Worm (Caenorhabditis elegans): Measurements from ENCODE around the gene ZK673.6.

Gene ZK673.6

ce11 chrII:10501578-10501977 lies 37.4 kb upstream of the ZK673.6 start:
- TF ChIP-seq ham-2 (GFP tag; optimal IDR thresholded peaks at IDR 0.05) (peak; percentile 27), lin-13 (tag; optimal IDR thresholded peaks at IDR 0.05) (no peak), unc-62 (GFP tag; optimal IDR thresholded peaks at IDR 0.05) (peak; percentile 57), blmp-1 (tag; optimal IDR thresholded peaks at IDR 0.05) (peak; percentile 3), pha-4 (tag; optimal IDR thresholded peaks at IDR 0.05) (no peak), ceh-39 (tag; optimal IDR thresholded peaks at IDR 0.05) (no peak), unc-39 (tag; optimal IDR thresholded peaks at IDR 0.05) (no peak), mls-2 (tag; optimal IDR thresholded peaks at IDR 0.05) (no peak), ceh-43 (GFP tag; optimal IDR thresholded peaks at IDR 0.05) (no peak), drap-1 (GFP tag; optimal IDR thresholded peaks at IDR 0.05) (no peak), lin-32 (GFP tag; optimal IDR thresholded peaks at IDR 0.05) (no peak), bed-3 (GFP tag; optimal IDR thresholded peaks at IDR 0.05) (no peak), nhr-2 (tag; optimal IDR thresholded peaks at IDR 0.05) (no peak), M03D4.4 (tag; optimal IDR thresholded peaks at IDR 0.05) (no peak), unc-120 (tag; optimal IDR thresholded peaks at IDR 0.05; ENCODE audit: poor library complexity, severe bottlenecking) (no peak), elt-3 (tag; optimal IDR thresholded peaks at IDR 0.05) (no peak), nhr-237 (tag; optimal IDR thresholded peaks at IDR 0.05) (no peak), sptf-1 (tag; optimal IDR thresholded peaks at IDR 0.05) (no peak), mep-1 (tag; optimal IDR thresholded peaks at IDR 0.05) (no peak), hlh-1 (tag; optimal IDR thresholded peaks at IDR 0.05) (no peak), mab-5 (tag; optimal IDR thresholded peaks at IDR 0.05) (no peak), zip-8 (tag; optimal IDR thresholded peaks at IDR 0.05) (no peak), elt-1 (tag; optimal IDR thresholded peaks at IDR 0.05; ENCODE audit: borderline replicate concordance, insufficient read depth) (peak; percentile 65), nhr-28 (tag; optimal IDR thresholded peaks at IDR 0.05) (no peak), cnd-1 (tag; optimal IDR thresholded peaks at IDR 0.05) (no peak), lsy-2 (tag; optimal IDR thresholded peaks at IDR 0.05) (no peak), flh-1 (GFP tag; optimal IDR thresholded peaks at IDR 0.05) (no peak), ces-1 (GFP tag; optimal IDR thresholded peaks at IDR 0.05) (peak; percentile 37), snpc-4 (tag; optimal IDR thresholded peaks at IDR 0.05) (no peak), nhr-12 (tag; optimal IDR thresholded peaks at IDR 0.05) (no peak)

DNA sequence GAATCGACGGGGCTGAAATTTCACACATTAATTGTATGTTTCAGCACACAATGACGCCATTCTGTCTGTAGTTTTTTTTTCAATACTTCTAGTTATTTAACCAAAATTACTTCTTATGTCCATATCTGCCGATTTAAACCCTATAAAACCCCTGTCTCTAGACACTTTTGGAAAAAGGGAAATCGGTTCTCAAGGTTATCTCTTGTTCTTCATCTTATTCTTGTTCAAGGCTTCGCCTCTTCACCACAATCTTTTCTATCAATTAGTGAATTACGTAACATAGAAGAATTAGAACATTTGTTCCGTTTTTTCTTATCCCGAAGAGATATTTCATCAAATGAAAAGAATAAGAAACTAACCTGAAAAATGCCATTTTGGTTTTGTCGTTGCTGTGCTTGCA lies 36.5 kb upstream of the ZK673.6 start:
- TF ChIP-seq tbx-8 (GFP tag; optimal IDR thresholded peaks at IDR 0.05) (no peak), ceh-39 (tag; optimal IDR thresholded peaks at IDR 0.05) (no peak), nhr-2 (tag; optimal IDR thresholded peaks at IDR 0.05) (no peak), bed-3 (GFP tag; optimal IDR thresholded peaks at IDR 0.05) (no peak), sptf-1 (tag; optimal IDR thresholded peaks at IDR 0.05) (no peak), unc-62 (GFP tag; optimal IDR thresholded peaks at IDR 0.05) (no peak), ceh-83 (GFP tag; optimal IDR thresholded peaks at IDR 0.05) (no peak), sem-2 (GFP tag; optimal IDR thresholded peaks at IDR 0.05) (no peak), ces-1 (GFP tag; optimal IDR thresholded peaks at IDR 0.05) (no peak), nhr-28 (tag; optimal IDR thresholded peaks at IDR 0.05) (no peak), ceh-43 (GFP tag; optimal IDR thresholded peaks at IDR 0.05) (no peak), nhr-76 (tag; optimal IDR thresholded peaks at IDR 0.05) (no peak), lin-13 (tag; optimal IDR thresholded peaks at IDR 0.05) (no peak), hlh-1 (tag; optimal IDR thresholded peaks at IDR 0.05) (no peak), mep-1 (tag; optimal IDR thresholded peaks at IDR 0.05) (no peak), lin-32 (GFP tag; optimal IDR thresholded peaks at IDR 0.05) (no peak), pha-4 (tag; optimal IDR thresholded peaks at IDR 0.05) (no peak)

DNA sequence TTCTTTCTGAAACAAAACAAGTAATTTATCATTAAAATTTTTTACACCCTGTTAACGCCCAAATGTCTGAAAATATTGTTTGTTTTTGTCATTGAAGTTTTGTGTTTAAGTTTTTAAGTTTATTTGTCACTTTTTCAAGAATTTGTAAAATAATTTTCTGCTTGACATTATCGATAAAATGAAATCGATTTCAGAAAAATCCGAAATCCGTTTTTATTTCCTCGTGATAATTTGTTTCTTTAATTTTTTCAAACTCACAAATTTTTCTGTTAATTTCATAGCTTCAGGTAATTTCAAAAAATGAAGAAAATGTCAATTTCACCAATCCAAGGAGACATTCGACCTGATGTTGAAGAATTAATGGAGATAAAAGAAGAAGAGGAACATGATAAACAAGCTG lies 31.8 kb upstream of the ZK673.6 start, which contains the start of gene ZK666.12:
ZK666.12 (plus strand) TSS at position 301 of the 400 bp plus-strand sequence.
- TF ChIP-seq elt-1 (tag; optimal IDR thresholded peaks at IDR 0.05; ENCODE audit: borderline replicate concordance, insufficient read depth) (no peak), flh-1 (GFP tag; optimal IDR thresholded peaks at IDR 0.05) (no peak), sem-2 (GFP tag; optimal IDR thresholded peaks at IDR 0.05) (no peak), ceh-39 (tag; optimal IDR thresholded peaks at IDR 0.05) (no peak), zip-8 (tag; optimal IDR thresholded peaks at IDR 0.05) (no peak), hlh-1 (tag; optimal IDR thresholded peaks at IDR 0.05) (no peak), pha-4 (tag; optimal IDR thresholded peaks at IDR 0.05) (no peak), elt-3 (tag; optimal IDR thresholded peaks at IDR 0.05) (no peak), tbx-8 (GFP tag; optimal IDR thresholded peaks at IDR 0.05) (no peak), nhr-28 (tag; optimal IDR thresholded peaks at IDR 0.05) (no peak), unc-39 (tag; optimal IDR thresholded peaks at IDR 0.05) (no peak), bed-3 (GFP tag; optimal IDR thresholded peaks at IDR 0.05) (no peak), mls-2 (tag; optimal IDR thresholded peaks at IDR 0.05) (no peak), cnd-1 (tag; optimal IDR thresholded peaks at IDR 0.05) (no peak), unc-120 (tag; optimal IDR thresholded peaks at IDR 0.05; ENCODE audit: poor library complexity, severe bottlenecking) (no peak), mep-1 (tag; optimal IDR thresholded peaks at IDR 0.05) (no peak), ceh-43 (GFP tag; optimal IDR thresholded peaks at IDR 0.05) (no peak), lin-32 (GFP tag; optimal IDR thresholded peaks at IDR 0.05) (no peak)
